Fruit fly (Drosophila melanogaster) ovary, adult (tissue): Measurements from ENCODE around the gene Polr3E.

Experiments used
- CG17801 ChIP-seq: fragments of 200-800 bp; optimal IDR thresholded peaks from 2 replicates; lab custom pipeline; 2019; ENCODE audit warnings: missing biosample characterization, mild to moderate bottlenecking, missing genetic modification characterization, moderate library complexity; ENCODE audit not compliant: partially characterized antibody

The Polr3E gene

DNA sequence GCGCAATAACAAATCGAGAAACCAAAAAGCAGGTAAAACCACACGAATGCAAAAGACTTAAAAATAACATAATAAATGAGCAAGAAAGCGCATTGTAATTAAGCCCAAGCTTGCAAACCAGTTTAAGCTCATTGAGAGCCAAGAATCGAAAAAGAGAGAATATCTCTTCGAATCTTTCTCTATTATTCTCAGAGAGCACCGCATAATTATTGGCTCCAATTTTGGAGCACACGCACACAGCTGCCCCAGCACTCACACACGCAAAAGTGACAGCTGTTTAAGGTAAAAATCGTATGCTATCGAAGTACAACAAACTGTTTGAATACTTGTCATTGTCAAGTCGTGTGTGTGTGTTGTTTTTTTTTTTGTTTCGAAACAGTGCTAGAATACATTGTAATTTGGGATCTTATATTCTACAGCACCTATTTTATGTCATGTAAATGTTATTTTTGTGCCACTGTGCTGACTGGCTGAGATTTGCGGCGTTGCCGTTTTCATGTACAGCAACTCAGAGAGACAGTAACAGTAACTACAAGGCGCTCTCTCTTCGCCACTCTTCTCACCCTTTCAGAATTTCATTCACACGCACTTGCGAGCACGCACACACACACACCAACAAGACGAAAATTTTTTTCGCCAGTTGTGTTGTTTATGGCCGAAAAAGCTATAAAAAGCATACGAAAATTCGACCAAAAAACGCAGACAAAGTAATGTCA lies 22.1 kb upstream of the Polr3E start:
- no peak for TF ChIP-seq CG17801 (GFP tag; lab: Kevin White, UChicago)

DNA sequence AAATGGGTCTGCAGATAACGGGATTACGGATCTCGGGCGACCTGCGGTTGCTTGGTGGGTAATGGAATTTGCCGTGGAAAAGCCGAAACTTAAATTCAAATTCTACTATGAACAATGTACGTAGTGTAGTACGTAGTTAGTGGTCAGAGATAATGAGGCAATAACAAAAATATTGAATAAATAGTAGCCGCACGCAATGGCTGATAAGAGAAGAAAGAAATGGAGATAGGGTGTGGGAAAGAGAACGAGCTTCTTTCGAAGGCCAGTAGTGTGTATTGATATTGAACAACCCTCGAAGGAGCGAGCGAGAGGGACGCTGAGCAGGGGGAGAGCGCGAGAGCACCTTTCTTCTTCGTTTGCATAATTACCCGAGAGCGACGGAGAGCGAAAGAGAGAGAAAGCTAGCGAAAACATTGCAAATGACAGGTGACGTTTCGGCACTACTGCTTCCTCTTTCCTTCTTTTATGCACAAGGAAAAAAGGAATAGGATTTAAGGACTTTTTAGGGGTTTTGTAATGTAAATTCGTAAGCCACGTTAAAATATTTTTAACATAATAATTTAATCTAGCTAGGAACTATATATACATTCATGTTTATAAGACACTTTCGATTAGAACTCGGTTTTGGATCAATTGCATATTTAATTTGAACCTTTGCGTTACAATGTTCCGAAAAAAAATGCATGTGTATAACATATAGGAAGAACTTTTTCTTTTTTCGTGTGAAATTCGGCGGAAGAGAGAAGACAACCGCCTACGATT lies 20.6 kb upstream of the Polr3E start:
- no peak for TF ChIP-seq CG17801 (GFP tag; lab: Kevin White, UChicago)

- TF ChIP-seq CG17801 (GFP tag; lab: Kevin White, UChicago), result no peak
Measured at dm6 chr3L:21011689-21012088, 19.9 kb upstream of the Polr3E start.

dm6 chr3L:21013465-21013864 lies 18.2 kb upstream of the Polr3E start:
- no peak for TF ChIP-seq CG17801 (GFP tag; lab: Kevin White, UChicago)

DNA sequence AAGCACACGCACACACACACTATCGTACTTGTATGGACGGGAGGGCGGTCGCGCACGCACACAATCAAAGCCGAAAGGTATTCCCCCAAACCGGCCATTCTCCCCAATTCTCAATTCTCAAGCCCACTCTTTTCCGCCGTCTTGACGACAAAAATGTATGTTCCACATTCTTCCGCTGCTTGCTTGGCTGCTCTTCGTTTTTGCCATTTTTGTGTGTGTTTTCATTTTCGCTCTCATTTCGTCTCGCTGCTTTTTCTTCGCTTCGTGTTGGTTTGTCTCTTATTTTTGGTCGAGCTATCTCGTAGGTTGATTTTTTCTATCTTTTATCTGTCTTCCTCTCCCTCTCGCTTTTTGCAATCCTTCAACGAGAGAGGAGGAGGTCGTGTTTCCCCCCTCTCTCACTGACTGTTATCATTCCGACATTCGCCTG lies 17.1 kb upstream of the Polr3E start:
- no peak for TF ChIP-seq CG17801 (GFP tag; lab: Kevin White, UChicago)

dm6 chr3L:21023364-21023763 lies 8.3 kb upstream of the Polr3E start:
- no peak for TF ChIP-seq CG17801 (GFP tag; lab: Kevin White, UChicago)

dm6 chr3L:21023795-21024194 lies 7.8 kb upstream of the Polr3E start:
- TF ChIP-seq CG17801 (GFP tag; lab: Kevin White, UChicago), result no peak

- no peak for TF ChIP-seq CG17801 (GFP tag; lab: Kevin White, UChicago)
Measured at dm6 chr3L:21024563-21024962, 7.1 kb upstream of the Polr3E start.

DNA sequence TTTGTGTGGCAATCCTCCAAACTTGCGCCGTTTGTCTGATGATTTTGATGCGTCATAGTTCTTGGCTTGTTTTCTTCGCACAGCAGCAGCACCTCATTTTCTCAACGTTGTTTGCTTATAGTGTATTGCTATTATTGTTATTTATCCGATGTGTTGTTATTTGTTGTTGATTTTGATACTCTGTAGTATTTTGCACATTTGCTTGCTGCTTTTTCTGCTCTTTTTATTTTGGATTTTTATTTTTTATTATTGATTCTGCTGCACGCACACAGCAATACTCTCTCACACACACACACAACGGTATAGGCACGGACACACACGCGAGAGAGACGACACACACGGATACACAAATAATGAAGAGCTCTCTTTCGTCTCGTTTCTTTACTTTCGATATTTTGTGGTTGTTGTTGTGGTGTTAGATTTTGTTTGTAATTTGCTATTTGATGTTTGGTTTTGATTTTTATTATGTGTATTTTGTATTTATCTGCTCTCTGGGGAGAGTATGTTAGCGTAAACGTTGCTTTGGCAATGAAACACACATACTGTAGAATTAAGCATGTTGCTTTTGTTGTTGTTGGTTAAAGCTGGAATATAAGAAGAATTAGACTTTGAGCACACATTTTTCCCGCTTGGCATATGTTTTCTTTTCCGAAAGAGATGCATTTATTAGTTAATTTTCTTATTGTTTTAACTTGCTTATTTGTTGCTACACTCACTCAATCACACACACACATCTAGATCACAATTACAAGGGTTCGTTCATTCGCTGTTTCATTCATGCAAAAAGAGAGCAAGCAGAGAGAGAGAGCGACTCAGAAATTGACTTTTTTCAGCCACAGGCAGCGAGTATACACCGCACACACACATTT lies 6.4 kb upstream of the Polr3E start:
- TF ChIP-seq CG17801 (GFP tag; lab: Kevin White, UChicago), result peak; percentile 63

dm6 chr3L:21026025-21026916 lies 5.4 kb upstream of the Polr3E start:
- peak; percentile 25 for TF ChIP-seq CG17801 (GFP tag; lab: Kevin White, UChicago)

DNA sequence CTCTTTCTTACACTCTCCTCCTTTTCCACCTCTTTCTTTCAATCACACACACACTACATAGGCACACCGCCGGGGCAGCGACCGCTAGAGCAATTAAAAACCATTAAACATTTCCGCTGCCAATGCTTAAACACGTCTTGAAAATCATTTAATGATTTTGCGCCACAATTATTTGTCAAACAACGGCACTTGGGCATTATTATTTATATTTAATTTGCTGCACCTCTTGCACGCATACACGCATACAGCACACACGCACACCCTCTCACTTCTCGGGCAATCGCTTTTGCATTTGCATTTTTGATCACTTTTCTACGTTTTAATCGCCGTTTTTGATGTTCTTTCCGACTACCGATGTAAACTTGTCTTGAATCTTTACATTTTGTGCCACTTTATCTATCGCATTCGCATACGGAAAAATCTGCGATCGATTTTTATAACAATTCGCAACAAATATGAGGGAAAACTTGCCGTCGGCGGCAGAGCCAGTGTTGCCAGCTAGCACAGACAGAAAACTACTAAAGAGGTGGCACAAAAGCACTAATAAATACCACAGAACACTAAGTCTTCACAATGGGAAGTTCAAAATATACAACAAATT lies 4.6 kb upstream of the Polr3E start, which contains the start of gene skd:
skd (minus strand) TSS at position 518 of the 601 bp plus-strand sequence.
- TF ChIP-seq CG17801 (GFP tag; lab: Kevin White, UChicago), result no peak

DNA sequence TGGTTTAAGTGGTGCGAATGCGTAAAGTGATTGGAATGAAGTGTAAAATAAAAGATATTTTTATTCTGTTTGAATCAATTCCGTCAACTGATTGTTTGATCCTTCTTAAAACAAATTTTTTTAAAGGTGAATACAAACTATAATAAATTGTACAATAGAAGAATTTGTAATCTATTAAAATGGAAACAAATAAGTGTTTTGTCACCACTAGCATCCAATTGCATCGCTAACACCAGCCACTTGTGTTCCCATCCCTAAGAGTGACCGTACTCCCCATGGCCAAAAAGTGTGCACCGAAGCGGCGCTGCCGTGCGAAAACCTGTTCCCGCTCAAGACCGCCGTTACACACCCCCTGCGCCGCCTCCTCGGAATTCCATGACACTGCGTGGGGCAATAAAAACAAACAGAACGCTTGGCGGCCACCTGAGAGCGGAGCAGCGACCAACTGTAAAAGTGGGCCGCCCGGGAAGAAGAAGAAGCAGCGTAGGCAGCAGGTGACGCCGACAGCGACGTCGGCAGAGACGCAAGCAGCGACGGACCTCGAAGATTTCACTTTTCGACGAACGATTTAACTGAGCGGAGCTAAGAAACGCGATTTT lies 3.9 kb upstream of the Polr3E start, which contains the start of gene Pdss2:
Pdss2 (plus strand) TSS at position 259 of the 599 bp plus-strand sequence.
- peak; percentile 27 for TF ChIP-seq CG17801 (GFP tag; lab: Kevin White, UChicago)

dm6 chr3L:21034103-21034280 lies 2.4 kb downstream of the Polr3E start, which contains the start of gene CG10581:
TSS of gene CG10581 (minus strand) at chr3L:21034203.
- TF ChIP-seq CG17801 (GFP tag; lab: Kevin White, UChicago), result no peak
